Worm (Caenorhabditis elegans): ENCODE results near the gene H23L24.1.

- TF ChIP-seq somi-1 (GFP tag; optimal IDR thresholded peaks at IDR 0.05) (no peak), bed-2 (GFP tag; IDR thresholded peaks at IDR 0.05) (no peak), ztf-26 (tag; optimal IDR thresholded peaks at IDR 0.05) (no peak), F22D6.2 (tag; optimal IDR thresholded peaks at IDR 0.05) (no peak), ztf-25 (GFP tag; IDR thresholded peaks at IDR 0.05) (no peak), ama-1 (optimal IDR thresholded peaks at IDR 0.05) (no peak), ama-1 (GFP tag; optimal IDR thresholded peaks at IDR 0.05) (no peak), K11D2.4 (GFP tag; IDR thresholded peaks at IDR 0.05) (no peak), hsf-1 (GFP tag; IDR thresholded peaks at IDR 0.05) (no peak), sptf-2 (GFP tag; optimal IDR thresholded peaks at IDR 0.05) (no peak), dpl-1 (GFP tag; optimal IDR thresholded peaks at IDR 0.05) (no peak), egl-18 (GFP tag; IDR thresholded peaks at IDR 0.05) (no peak), madf-8 (GFP tag; conservative IDR thresholded peaks at IDR 0.05) (no peak)
Observed at ce11 chrIV:8761896-8762295, 43.6 kb downstream of the H23L24.1 start, which contains the start of the genes F20C5.11 and klp-11.

Data from whole organism, young adult.